Worm (Caenorhabditis elegans) whole organism, young adult: ENCODE data around the gene R09A8.9.

Experiments used
- B0019.2 ChIP-seq: fragments of 200-800 bp; sonication (Bioruptor generic); conservative IDR thresholded peaks from 2 replicates; pipeline ENCODE4 v1.3.6; 2022; ENCODE audit warnings: missing genetic modification reagents, missing genetic modification characterization, missing compliant biosample characterization
- C06A6.2 ChIP-seq: fragments of 200-800 bp; sonication (Bioruptor generic); conservative IDR thresholded peaks from 2 replicates; pipeline ENCODE4 v1.3.6; 2022; ENCODE audit warnings: missing genetic modification characterization, missing compliant biosample characterization
- C17E4.6 ChIP-seq: fragments of 200-800 bp; sonication (Bioruptor generic); IDR thresholded peaks from 2 replicates; pipeline ENCODE4 v1.3.6; 2022; ENCODE audit warnings: missing genetic modification reagents, missing genetic modification characterization, missing compliant biosample characterization
- D2030.7 ChIP-seq: fragments of 200-800 bp; sonication (Bioruptor generic); IDR thresholded peaks from 2 replicates; pipeline ENCODE4 v1.3.6; 2022; ENCODE audit warnings: missing genetic modification reagents, missing genetic modification characterization, missing compliant biosample characterization
- F39B2.1 ChIP-seq: fragments of 200-800 bp; sonication (Bioruptor generic); IDR thresholded peaks from 2 replicates; pipeline ENCODE4 v1.3.6; 2022; ENCODE audit warnings: missing genetic modification reagents, missing genetic modification characterization, missing compliant biosample characterization
- F49E8.2 ChIP-seq: sonication (generic microtip); optimal IDR thresholded peaks from 3 replicates; lab custom pipeline; 2017; ENCODE audit warnings: missing genetic modification characterization, mild to moderate bottlenecking, missing compliant biosample characterization, antibody characterized with exemption, moderate library complexity; ENCODE audit not compliant: insufficient read depth
- F57A8.1 ChIP-seq: fragments of 200-800 bp; sonication (Bioruptor generic); optimal IDR thresholded peaks from 2 replicates; lab custom pipeline; 2018; ENCODE audit warnings: mild to moderate bottlenecking, missing genetic modification characterization, moderate library complexity, missing compliant biosample characterization
- Y95B8A.8 ChIP-seq: fragments of 200-800 bp; sonication (Bioruptor generic); IDR thresholded peaks from 2 replicates; pipeline ENCODE4 v1.3.6; 2022; ENCODE audit warnings: missing genetic modification reagents, missing genetic modification characterization, missing compliant biosample characterization
- atf-7 ChIP-seq: sonication (generic microtip); optimal IDR thresholded peaks from 2 replicates; lab custom pipeline; 2017; ENCODE audit warnings: mild to moderate bottlenecking, missing genetic modification characterization, missing compliant biosample characterization
- athp-1 ChIP-seq: sonication (generic microtip); optimal IDR thresholded peaks from 2 replicates; lab custom pipeline; 2017; ENCODE audit warnings: mild to moderate bottlenecking, missing genetic modification characterization, missing compliant biosample characterization
- cebp-1 ChIP-seq, 2 experiments: fragments of 200-800 bp in 1 of 2; sonication (Bioruptor generic) in 1 of 2; sonication (generic microtip) in 1 of 2; IDR thresholded peaks in 1 of 2; optimal IDR thresholded peaks in 1 of 2; 2 replicates each; pipeline versions ENCODE4 v1.3.6 to Lab custom; 2017 to 2022; ENCODE audit warnings: missing compliant biosample characterization in 2 of 2, missing genetic modification characterization in 2 of 2, mild to moderate bottlenecking in 1 of 2, missing genetic modification reagents in 1 of 2, moderate library complexity in 1 of 2
- cebp-2 ChIP-seq: fragments of 200-800 bp; sonication (Bioruptor generic); IDR thresholded peaks from 2 replicates; pipeline ENCODE4 v1.3.6; 2022; ENCODE audit warnings: missing genetic modification characterization, missing compliant biosample characterization
- ceh-100 ChIP-seq: fragments of 200-800 bp; sonication (Bioruptor generic); IDR thresholded peaks from 2 replicates; pipeline ENCODE4 v1.3.6; 2022; ENCODE audit warnings: missing genetic modification reagents, missing genetic modification characterization, missing compliant biosample characterization
- ceh-27 ChIP-seq: fragments of 200-800 bp; sonication (Bioruptor generic); optimal IDR thresholded peaks from 2 replicates; lab custom pipeline; 2018; ENCODE audit warnings: mild to moderate bottlenecking, missing genetic modification characterization, moderate library complexity, missing compliant biosample characterization
- ceh-40 ChIP-seq: fragments of 200-800 bp; sonication (Bioruptor generic); IDR thresholded peaks from 2 replicates; pipeline ENCODE4 v1.3.6; 2022; ENCODE audit warnings: missing genetic modification characterization, missing compliant biosample characterization
- chd-7 ChIP-seq: sonication (generic microtip); optimal IDR thresholded peaks from 2 replicates; lab custom pipeline; 2016; ENCODE audit warnings: mild to moderate bottlenecking, missing genetic modification characterization, moderate library complexity, missing compliant biosample characterization
- egrh-3 ChIP-seq: fragments of 200-800 bp; sonication (Bioruptor generic); IDR thresholded peaks from 2 replicates; pipeline ENCODE4 v1.3.6; 2022; ENCODE audit warnings: missing genetic modification reagents, missing genetic modification characterization, missing compliant biosample characterization
- fkh-3 ChIP-seq: sonication (generic microtip); optimal IDR thresholded peaks from 2 replicates; lab custom pipeline; 2016; ENCODE audit warnings: mild to moderate bottlenecking, missing genetic modification characterization, missing compliant biosample characterization
- gei-17 ChIP-seq: fragments of 200-800 bp; sonication (Bioruptor generic); optimal IDR thresholded peaks from 2 replicates; lab custom pipeline; 2018; ENCODE audit warnings: mild to moderate bottlenecking, missing genetic modification characterization, missing compliant biosample characterization
- hlh-26 ChIP-seq: fragments of 200-800 bp; sonication (Bioruptor generic); conservative IDR thresholded peaks from 2 replicates; pipeline ENCODE4 v1.3.6; 2022; ENCODE audit warnings: missing genetic modification reagents, missing genetic modification characterization, missing compliant biosample characterization
- let-526 ChIP-seq: fragments of 200-800 bp; sonication (Bioruptor generic); IDR thresholded peaks from 2 replicates; pipeline ENCODE4 v1.3.6; 2022; ENCODE audit warnings: missing genetic modification reagents, missing genetic modification characterization, missing compliant biosample characterization
- lin-35 ChIP-seq, 3 experiments: fragments of 150-350 bp in 2 of 3; sonication (generic microtip) in 1 of 3; optimal IDR thresholded peaks; 2 replicates each; lab custom pipeline; 2014 to 2018; ENCODE audit warnings: missing biosample characterization in 3 of 3, missing genetic modification characterization in 3 of 3, missing genetic modification reagents in 3 of 3
- lin-40 ChIP-seq: sonication (generic microtip); optimal IDR thresholded peaks from 2 replicates; lab custom pipeline; 2016; ENCODE audit warnings: missing genetic modification characterization, mild to moderate bottlenecking, missing compliant biosample characterization, missing genotype, missing genetic modification reagents
- lir-1 ChIP-seq: fragments of 200-800 bp; sonication (Bioruptor generic); conservative IDR thresholded peaks from 2 replicates; pipeline ENCODE4 v1.3.6; 2022; ENCODE audit warnings: missing genetic modification reagents, missing genetic modification characterization, missing compliant biosample characterization
- lsl-1 ChIP-seq: fragments of 200-800 bp; sonication (Bioruptor generic); optimal IDR thresholded peaks from 2 replicates; lab custom pipeline; 2018; ENCODE audit warnings: mild to moderate bottlenecking, missing genetic modification characterization, moderate library complexity, missing compliant biosample characterization
- mcd-1 ChIP-seq: fragments of 200-800 bp; sonication (Bioruptor generic); IDR thresholded peaks from 2 replicates; pipeline ENCODE4 v1.3.6; 2022; ENCODE audit warnings: missing genetic modification reagents, missing genetic modification characterization, missing compliant biosample characterization
- mxl-1 ChIP-seq: sonication (generic microtip); optimal IDR thresholded peaks from 2 replicates; lab custom pipeline; 2016; ENCODE audit warnings: missing genetic modification characterization, missing compliant biosample characterization
- nfyb-1 ChIP-seq: fragments of 200-800 bp; sonication (Bioruptor generic); IDR thresholded peaks from 2 replicates; pipeline ENCODE4 v1.3.6; 2022; ENCODE audit warnings: missing genetic modification reagents, missing genetic modification characterization, missing compliant biosample characterization
- nhr-179 ChIP-seq: sonication (generic microtip); optimal IDR thresholded peaks from 2 replicates; lab custom pipeline; 2016; ENCODE audit warnings: mild to moderate bottlenecking, missing genetic modification characterization, missing compliant biosample characterization
- nhr-80 ChIP-seq: sonication (generic microtip); optimal IDR thresholded peaks from 2 replicates; lab custom pipeline; 2016; ENCODE audit warnings: missing genetic modification characterization, missing compliant biosample characterization
- pbrm-1 ChIP-seq: fragments of 200-800 bp; sonication (Bioruptor generic); IDR thresholded peaks from 2 replicates; pipeline ENCODE4 v1.3.6; 2022; ENCODE audit warnings: missing genetic modification reagents, missing genetic modification characterization, missing compliant biosample characterization
- pha-4 ChIP-seq: fragments of 150-350 bp; sonication (generic microtip); optimal IDR thresholded peaks from 2 replicates; lab custom pipeline; 2014; ENCODE audit warnings: missing biosample characterization, missing genetic modification reagents, missing genetic modification characterization
- repo-1 ChIP-seq: sonication (generic microtip); optimal IDR thresholded peaks from 2 replicates; lab custom pipeline; 2017; ENCODE audit warnings: mild to moderate bottlenecking, missing genetic modification characterization, missing compliant biosample characterization
- sea-2 ChIP-seq: fragments of 200-800 bp; sonication (Bioruptor generic); IDR thresholded peaks from 2 replicates; pipeline ENCODE4 v1.3.6; 2022; ENCODE audit warnings: missing genetic modification characterization, missing compliant biosample characterization
- snpc-1.3 ChIP-seq: sonication (generic microtip); optimal IDR thresholded peaks from 2 replicates; lab custom pipeline; 2017; ENCODE audit warnings: missing genetic modification characterization, mild to moderate bottlenecking, missing compliant biosample characterization, antibody characterized with exemption, moderate library complexity, missing genotype, missing genetic modification reagents; ENCODE audit not compliant: insufficient read depth
- snpc-4 ChIP-seq, 5 experiments: fragments of 150-350 bp in 1 of 5; sonication (generic microtip) in 4 of 5; optimal IDR thresholded peaks; 2 replicates each; lab custom pipeline; 2014 to 2018; ENCODE audit warnings: missing genetic modification characterization in 5 of 5, missing biosample characterization in 3 of 5, antibody characterized with exemption in 2 of 5, mild to moderate bottlenecking in 2 of 5, missing compliant biosample characterization in 2 of 5, missing genotype in 2 of 5, moderate library complexity in 2 of 5, missing genetic modification reagents in 1 of 5
- somi-1 ChIP-seq: fragments of 200-800 bp; sonication (Bioruptor generic); optimal IDR thresholded peaks from 2 replicates; lab custom pipeline; 2018; ENCODE audit warnings: mild to moderate bottlenecking, missing genetic modification characterization, missing compliant biosample characterization
- tbx-9 ChIP-seq: sonication (generic microtip); optimal IDR thresholded peaks from 2 replicates; lab custom pipeline; 2016; ENCODE audit warnings: borderline replicate concordance, missing genetic modification characterization, inconsistent platforms, missing compliant biosample characterization
- unc-62 ChIP-seq: fragments of 150-350 bp; optimal IDR thresholded peaks from 2 replicates; lab custom pipeline; 2014; ENCODE audit warnings: missing biosample characterization, missing genetic modification reagents, missing genetic modification characterization
- zim-3 ChIP-seq: sonication (generic microtip); optimal IDR thresholded peaks from 2 replicates; lab custom pipeline; 2017; ENCODE audit warnings: mild to moderate bottlenecking, missing genetic modification characterization, moderate library complexity, missing compliant biosample characterization
- ztf-22 ChIP-seq: fragments of 200-800 bp; sonication (Bioruptor generic); optimal IDR thresholded peaks from 2 replicates; lab custom pipeline; 2018; ENCODE audit warnings: mild to moderate bottlenecking, missing genetic modification characterization, moderate library complexity, missing compliant biosample characterization
- ztf-3 ChIP-seq: fragments of 200-800 bp; sonication (Bioruptor generic); optimal IDR thresholded peaks from 2 replicates; lab custom pipeline; 2018; ENCODE audit warnings: mild to moderate bottlenecking, missing genetic modification characterization, missing compliant biosample characterization

The R09A8.9 gene

DNA sequence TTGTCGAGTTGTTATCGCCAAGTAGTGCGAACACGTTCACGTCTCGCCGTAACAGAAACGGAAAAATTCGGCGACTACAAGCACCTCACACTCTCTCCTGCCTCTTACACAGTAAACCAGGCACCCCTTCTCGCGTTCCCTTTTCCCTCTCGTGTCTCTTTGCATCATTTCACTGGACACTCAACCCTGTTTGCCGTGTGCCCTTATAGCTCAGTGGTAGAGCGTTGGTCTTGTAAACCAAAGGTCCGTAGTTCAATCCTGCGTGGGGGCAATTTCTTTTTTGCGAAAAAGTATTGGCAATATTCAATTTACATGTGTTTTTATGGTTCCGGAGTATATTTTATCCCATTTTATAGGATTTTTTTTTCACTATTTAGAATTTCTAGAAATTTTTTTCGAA lies 40.1 kb upstream of the R09A8.9 start (continued):
- TF ChIP-seq cebp-2 (GFP tag; lab: Robert Waterston, UW) (no peak; the same call in 1 of the 2 replicates), D2030.7 (GFP tag; lab: Robert Waterston, UW) (peak; percentile 70), tbx-9 (tag; lab: Kevin White, UChicago) (no peak), C06A6.2 (GFP tag; lab: Robert Waterston, UW) (peak; percentile 57; the same call in 1 of the 2 replicates), egrh-3 (GFP tag; lab: Robert Waterston, UW) (no peak; the same call in none of the 2 replicates), unc-62 (no peak), Y95B8A.8 (GFP tag; lab: Robert Waterston, UW) (no peak), F57A8.1 (GFP tag; lab: Kevin White, UChicago) (peak; percentile 90), pha-4 (tag; lab: Kevin White, UChicago) (no peak), sea-2 (peak; percentile 65; the same call in 1 of the 2 replicates), pbrm-1 (GFP tag; lab: Robert Waterston, UW) (peak; percentile 95), ztf-3 (GFP tag; lab: Kevin White, UChicago) (peak; percentile 53), snpc-4 (GFP tag; optimal IDR thresholded peaks at IDR 0.05; lab: Kevin White, UChicago) (peak; percentile 84), snpc-4 (tag; optimal IDR thresholded peaks at IDR 0.05; lab: Kevin White, UChicago) (peak in 1 of 4 experiments; percentile 12), ztf-22 (GFP tag; lab: Kevin White, UChicago) (no peak), let-526 (GFP tag; lab: Robert Waterston, UW) (peak; percentile 85), B0019.2 (GFP tag; lab: Robert Waterston, UW) (no peak), lsl-1 (no peak), ceh-100 (GFP tag; lab: Robert Waterston, UW) (peak; percentile 50; the same call in 1 of the 2 replicates), F39B2.1 (GFP tag; lab: Robert Waterston, UW) (0 out of 2 replicates have a peak, but pooled peaks have one; percentile 40), somi-1 (GFP tag; lab: Kevin White, UChicago) (peak; percentile 67), cebp-1 (GFP tag; IDR thresholded peaks at IDR 0.05; lab: Robert Waterston, UW) (peak; percentile 64; the same call in 1 of the 2 replicates), cebp-1 (tag; optimal IDR thresholded peaks at IDR 0.05; lab: Kevin White, UChicago) (no peak), atf-7 (peak; percentile 63), C17E4.6 (GFP tag; lab: Robert Waterston, UW) (no peak), mcd-1 (GFP tag; lab: Robert Waterston, UW) (no peak; the same call in 1 of the 2 replicates), mxl-1 (tag; lab: Kevin White, UChicago) (peak; percentile 93), ceh-27 (GFP tag; lab: Kevin White, UChicago) (peak; percentile 81), hlh-26 (GFP tag; lab: Robert Waterston, UW) (no peak), snpc-1.3 (tag; lab: Kevin White, UChicago) (peak; percentile 91), fkh-3 (tag; lab: Kevin White, UChicago) (peak; percentile 90), gei-17 (GFP tag; lab: Kevin White, UChicago) (peak; percentile 76), nfyb-1 (peak; percentile 93), repo-1 (tag; lab: Kevin White, UChicago) (peak; percentile 79), ceh-40 (peak; percentile 93), lin-40 (tag; lab: Kevin White, UChicago) (no peak), zim-3 (peak; percentile 69), F49E8.2 (peak; percentile 42), nhr-179 (tag; lab: Kevin White, UChicago) (peak; percentile 76), lin-35 (GFP tag; optimal IDR thresholded peaks at IDR 0.05; lab: Kevin White, UChicago) (no peak), athp-1 (tag; lab: Kevin White, UChicago) (peak; percentile 76), lir-1 (GFP tag; lab: Robert Waterston, UW) (peak; percentile 27; the same call in 1 of the 2 replicates), nhr-80 (tag; lab: Kevin White, UChicago) (peak; percentile 36), chd-7 (tag; lab: Kevin White, UChicago) (peak; percentile 86)
- TF ChIP-seq, all 124 proteins: peak for 88
